Fruit fly (Drosophila melanogaster): Measurements from ENCODE around the gene lin-52.

DNA sequence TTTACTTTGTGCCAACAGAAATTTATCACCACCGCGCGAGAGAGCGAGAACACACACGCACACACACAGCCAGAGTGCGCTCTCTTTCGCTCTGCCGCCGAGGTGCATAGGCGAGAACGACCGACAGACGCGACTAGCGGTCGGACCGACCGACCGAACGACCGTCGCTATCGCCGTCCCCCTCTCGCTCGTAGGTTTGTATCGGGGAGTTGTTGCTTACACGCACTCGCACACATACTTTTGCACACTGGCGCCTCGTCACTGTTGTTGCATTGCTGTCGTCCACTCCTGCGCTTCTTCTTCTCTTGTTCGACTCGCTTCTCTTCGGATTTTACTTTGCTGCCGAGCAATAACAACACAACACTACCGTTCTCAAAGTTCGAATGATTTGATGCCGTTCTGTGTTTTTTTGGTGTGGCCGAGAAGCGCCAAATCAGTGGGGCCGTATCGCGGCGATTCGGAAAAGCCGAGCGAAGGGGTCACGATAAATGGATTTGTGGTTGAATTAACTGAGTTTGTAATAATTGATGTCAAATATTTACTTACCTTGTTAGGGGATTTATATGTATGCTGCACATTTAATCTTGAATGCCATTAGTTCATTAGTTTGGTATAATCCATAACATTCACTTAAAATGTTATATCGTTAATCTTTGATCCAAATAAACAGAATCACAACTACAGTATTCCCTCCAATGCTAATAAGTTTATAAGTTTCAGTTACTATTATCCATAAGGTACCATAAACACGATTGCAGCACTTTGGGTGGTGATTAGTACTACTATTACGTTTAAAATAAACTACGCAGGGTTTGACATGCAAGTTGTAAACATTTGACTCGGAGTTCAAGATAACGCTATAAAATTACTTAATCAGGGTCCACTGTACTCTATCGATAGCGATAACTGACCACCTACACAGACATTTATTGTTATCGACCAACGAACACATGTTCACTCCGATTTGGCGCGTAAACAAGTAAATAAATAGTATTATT, 7.6 kb downstream of the lin-52 start, which contains the start of the genes IntS6 and Rtel1:
- TF ChIP-seq rn (GFP tag; IDR thresholded peaks at IDR 0.05) = peak; percentile 76
- no peak for TF ChIP-seq D1 (tag; optimal IDR thresholded peaks at IDR 0.05)
- peak; percentile 90 for TF ChIP-seq CG4496 (GFP tag; IDR thresholded peaks at IDR 0.05)
- peak; percentile 86 for TF ChIP-seq CG17806 (tag; optimal IDR thresholded peaks at IDR 0.05)
- TF ChIP-seq CG13204 (GFP tag; optimal IDR thresholded peaks at IDR 0.05) = peak; percentile 40
- peak; percentile 89 for TF ChIP-seq fd96Ca (GFP tag; IDR thresholded peaks at IDR 0.05)
- peak; percentile 77 for TF ChIP-seq gl (tag; optimal IDR thresholded peaks at IDR 0.05)
- TF ChIP-seq EcR (GFP tag; optimal IDR thresholded peaks at IDR 0.05) = peak; percentile 45
- peak; percentile 87 for TF ChIP-seq CG8301 (tag; optimal IDR thresholded peaks at IDR 0.05)
- TF ChIP-seq CG14655 (GFP tag; optimal IDR thresholded peaks at IDR 0.05) = peak; percentile 87
- TF ChIP-seq Pif1A (GFP tag; optimal IDR thresholded peaks at IDR 0.05) = peak; percentile 88

Data from whole organism, pupa.